Fruit fly (Drosophila melanogaster) whole organism, pupa: Measurements from ENCODE around the gene Ras85D.

Source experiments
- CG10348 ChIP-seq: fragments of 200-800 bp; sonication (Bioruptor generic); IDR thresholded peaks from 2 replicates; pipeline ENCODE4 v1.3.6; 2022; ENCODE audit warnings: missing biosample characterization, missing genetic modification characterization
- CG12605 ChIP-seq: fragments of 200-800 bp; sonication (Bioruptor generic); IDR thresholded peaks from 2 replicates; pipeline ENCODE4 v1.3.6; 2022; ENCODE audit warnings: missing biosample characterization, missing genetic modification characterization
- CG13204 ChIP-seq: fragments of 200-800 bp; sonication (Bioruptor generic); optimal IDR thresholded peaks from 2 replicates; lab custom pipeline; 2018; ENCODE audit warnings: missing biosample characterization, mild to moderate bottlenecking, missing genetic modification characterization, moderate library complexity
- CG14655 ChIP-seq: fragments of 200-800 bp; sonication (Bioruptor generic); optimal IDR thresholded peaks from 3 replicates; lab custom pipeline; 2017; ENCODE audit warnings: mild to moderate bottlenecking, missing biosample characterization, missing genetic modification reagents, missing genetic modification characterization
- CG15710 ChIP-seq: fragments of 200-800 bp; sonication (Bioruptor generic); optimal IDR thresholded peaks from 2 replicates; lab custom pipeline; 2018; ENCODE audit warnings: missing biosample characterization, mild to moderate bottlenecking, missing genetic modification characterization, moderate library complexity
- CG17806 ChIP-seq: fragments of 200-800 bp; sonication (Bioruptor generic); optimal IDR thresholded peaks from 2 replicates; lab custom pipeline; 2018; ENCODE audit warnings: missing biosample characterization, mild to moderate bottlenecking, missing genetic modification characterization, moderate library complexity
- CG32121 ChIP-seq: fragments of 200-800 bp; sonication (Bioruptor generic); IDR thresholded peaks from 2 replicates; pipeline ENCODE4 v1.3.6; 2022; ENCODE audit warnings: missing biosample characterization, missing genetic modification characterization
- CG34367 ChIP-seq: fragments of 200-800 bp; sonication (Bioruptor generic); optimal IDR thresholded peaks from 2 replicates; lab custom pipeline; 2018; ENCODE audit warnings: missing biosample characterization, mild to moderate bottlenecking, missing genetic modification characterization
- CG4496 ChIP-seq: fragments of 200-800 bp; sonication (Bioruptor generic); IDR thresholded peaks from 3 replicates; pipeline ENCODE4 v1.3.6; 2022; ENCODE audit warnings: missing biosample characterization, missing genetic modification characterization
- CG8159 ChIP-seq: fragments of 200-800 bp; sonication (Bioruptor generic); optimal IDR thresholded peaks from 3 replicates; lab custom pipeline; 2018; ENCODE audit warnings: missing biosample characterization, mild to moderate bottlenecking, missing genetic modification characterization, moderate library complexity
- CG8301 ChIP-seq: fragments of 200-800 bp; sonication (Bioruptor generic); optimal IDR thresholded peaks from 2 replicates; lab custom pipeline; 2018; ENCODE audit warnings: missing biosample characterization, mild to moderate bottlenecking, missing genetic modification characterization
- CG9948 ChIP-seq: fragments of 200-800 bp; sonication (Bioruptor generic); optimal IDR thresholded peaks from 2 replicates; lab custom pipeline; 2018; ENCODE audit warnings: missing biosample characterization, mild to moderate bottlenecking, missing genetic modification characterization, moderate library complexity
- D1 ChIP-seq: fragments of 200-800 bp; sonication (Bioruptor generic); optimal IDR thresholded peaks from 2 replicates; lab custom pipeline; 2018; ENCODE audit warnings: missing biosample characterization, mild to moderate bottlenecking, missing genetic modification characterization, moderate library complexity
- EcR ChIP-seq: fragments of 200-800 bp; sonication (Bioruptor generic); optimal IDR thresholded peaks from 3 replicates; lab custom pipeline; 2019; ENCODE audit warnings: missing biosample characterization, missing genetic modification characterization, mild to moderate bottlenecking, moderate library complexity, missing genetic modification reagents
- Ets98B ChIP-seq: fragments of 200-800 bp; sonication (Bioruptor generic); IDR thresholded peaks from 2 replicates; pipeline ENCODE4 v1.3.6; 2022; ENCODE audit warnings: missing biosample characterization, missing genetic modification characterization
- Pif1A ChIP-seq: fragments of 200-800 bp; sonication (Bioruptor generic); optimal IDR thresholded peaks from 3 replicates; lab custom pipeline; 2016; ENCODE audit warnings: missing biosample characterization, missing genetic modification characterization
- Pif1B ChIP-seq: fragments of 200-800 bp; sonication (Bioruptor generic); optimal IDR thresholded peaks from 3 replicates; lab custom pipeline; 2016; ENCODE audit warnings: missing biosample characterization, missing genetic modification characterization
- Snoo ChIP-seq: fragments of 200-800 bp; sonication (Bioruptor generic); optimal IDR thresholded peaks from 3 replicates; lab custom pipeline; 2017; ENCODE audit warnings: missing biosample characterization, mild to moderate bottlenecking, missing genetic modification characterization, inconsistent platforms
- fd96Ca ChIP-seq: fragments of 200-800 bp; sonication (Bioruptor generic); IDR thresholded peaks from 3 replicates; pipeline ENCODE4 v1.3.6; 2022; ENCODE audit warnings: missing biosample characterization, missing genetic modification characterization
- gl ChIP-seq: fragments of 200-800 bp; sonication (Bioruptor generic); optimal IDR thresholded peaks from 2 replicates; lab custom pipeline; 2018; ENCODE audit warnings: missing biosample characterization, mild to moderate bottlenecking, missing genetic modification characterization
- rn ChIP-seq: fragments of 200-800 bp; sonication (Bioruptor generic); IDR thresholded peaks from 2 replicates; pipeline ENCODE4 v1.3.6; 2022; ENCODE audit warnings: missing biosample characterization, missing genetic modification characterization

Gene Ras85D

dm6 chr3R:9543495-9544180, 30.8 kb upstream of the Ras85D start:
- TF ChIP-seq Ets98B (no peak), gl (tag; lab: Kevin White, UChicago) (no peak), CG10348 (no peak), D1 (tag; lab: Kevin White, UChicago) (no peak), EcR (GFP tag; lab: Kevin White, UChicago) (no peak), Snoo (no peak), CG14655 (GFP tag; lab: Kevin White, UChicago) (no peak), CG32121 (GFP tag; lab: Robert Waterston, UW) (no peak), CG15710 (tag; lab: Kevin White, UChicago) (no peak)
- TF ChIP-seq, all 21 proteins: peak for 0

- TF ChIP-seq EcR (GFP tag; lab: Kevin White, UChicago) (peak; percentile 69), CG4496 (GFP tag; lab: Robert Waterston, UW) (peak; percentile 27; the same call in 2 of the 3 replicates), Ets98B (peak; percentile 7; the same call in 1 of the 2 replicates), gl (tag; lab: Kevin White, UChicago) (no peak), CG12605 (peak; percentile 53)
Observed at dm6 chr3R:9534595-9535217, 21.8 kb upstream of the Ras85D start.

DNA sequence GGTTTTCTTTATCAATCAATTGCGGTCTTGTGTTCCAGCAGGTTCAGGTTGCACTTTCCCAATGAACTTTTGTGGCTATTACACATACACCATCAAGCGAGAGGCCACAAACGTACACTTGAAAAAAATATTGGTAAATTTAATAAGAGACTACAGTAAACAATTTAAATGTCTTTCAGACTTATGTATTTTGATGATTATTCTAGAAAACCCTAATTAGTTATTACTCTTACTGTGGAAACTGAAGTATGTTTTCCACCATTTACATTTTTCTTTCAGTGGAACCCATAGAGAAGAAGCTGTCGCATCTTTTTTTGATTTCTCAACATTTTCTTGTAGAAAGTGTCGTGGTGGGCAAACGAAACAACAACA, 21.2 kb upstream of the Ras85D start:
- peak; percentile 45 for TF ChIP-seq gl (tag; lab: Kevin White, UChicago)
- TF ChIP-seq EcR (GFP tag; lab: Kevin White, UChicago): no peak
- peak; percentile 90 for TF ChIP-seq CG8159 (tag; lab: Kevin White, UChicago)
- TF ChIP-seq Pif1A (GFP tag; lab: Kevin White, UChicago): peak; percentile 87
- TF ChIP-seq Pif1B: peak; percentile 75
- peak; percentile 85 for TF ChIP-seq CG15710 (tag; lab: Kevin White, UChicago)
- TF ChIP-seq CG14655 (GFP tag; lab: Kevin White, UChicago): peak; percentile 93
- peak; percentile 91 for TF ChIP-seq CG32121 (GFP tag; lab: Robert Waterston, UW)
- TF ChIP-seq CG34367 (tag; lab: Kevin White, UChicago): peak; percentile 86
- TF ChIP-seq Snoo: peak; percentile 79
- TF ChIP-seq CG13204 (GFP tag; lab: Kevin White, UChicago): peak; percentile 22
- peak; percentile 51; the same call in 1 of the 3 replicates for TF ChIP-seq fd96Ca (GFP tag; lab: Robert Waterston, UW)
- TF ChIP-seq CG9948 (tag; lab: Kevin White, UChicago): peak; percentile 91
- TF ChIP-seq CG10348: peak; percentile 44; the same call in 1 of the 2 replicates
- TF ChIP-seq D1 (tag; lab: Kevin White, UChicago): peak; percentile 85
- peak; percentile 83 for TF ChIP-seq CG12605
- peak; percentile 93 for TF ChIP-seq Ets98B
- TF ChIP-seq rn (GFP tag; lab: Robert Waterston, UW): peak; percentile 82
- peak; percentile 94 for TF ChIP-seq CG8301 (tag; lab: Kevin White, UChicago)
- TF ChIP-seq CG17806: peak; percentile 90
- peak; percentile 96 for TF ChIP-seq CG4496 (GFP tag; lab: Robert Waterston, UW)

DNA sequence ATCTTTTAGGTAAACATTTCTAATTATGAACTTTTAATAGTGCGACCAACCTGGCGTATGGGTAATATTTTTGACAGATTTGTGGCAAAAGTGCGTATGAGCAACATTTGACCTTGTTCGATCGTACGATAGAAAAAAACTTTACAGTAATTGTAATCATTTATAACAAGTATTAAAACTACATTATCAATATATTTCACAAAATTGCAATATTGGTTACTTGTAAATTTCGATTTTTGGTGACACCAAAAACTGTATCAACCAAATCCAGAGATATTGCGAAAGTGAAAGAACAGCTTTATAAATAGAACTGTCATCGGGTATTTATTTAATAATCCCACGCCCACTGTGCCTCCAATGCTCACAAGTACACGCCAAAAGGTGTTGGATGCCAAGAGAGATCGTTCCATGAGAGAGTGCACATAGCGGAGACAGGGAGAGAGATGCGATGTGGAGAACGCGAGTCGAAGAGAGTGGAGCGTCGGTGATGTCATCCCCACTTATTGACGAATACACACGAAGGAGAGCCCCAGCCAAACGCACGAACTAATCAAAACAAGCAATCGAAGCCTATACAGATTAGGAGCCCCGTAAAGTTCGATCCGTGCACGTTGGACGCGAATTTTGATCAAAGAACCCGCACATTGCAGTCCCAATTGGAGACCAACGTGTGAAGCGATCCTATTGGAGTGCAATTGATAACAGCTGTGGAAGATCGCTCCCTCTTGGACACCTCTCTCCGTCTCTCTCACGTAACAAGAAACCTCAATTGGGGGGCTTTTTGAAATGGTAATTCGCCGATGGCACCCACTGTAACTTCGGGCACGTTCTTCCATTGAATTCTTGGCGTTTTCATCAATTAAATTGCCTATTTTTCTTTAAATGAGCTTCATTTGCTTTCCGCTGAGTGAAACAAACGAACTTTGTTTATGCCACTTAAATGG, 20.6 kb upstream of the Ras85D start:
- TF ChIP-seq CG8159 (tag; lab: Kevin White, UChicago) (peak; percentile 97), gl (tag; lab: Kevin White, UChicago) (peak; percentile 85), rn (GFP tag; lab: Robert Waterston, UW) (peak; percentile 66), CG13204 (GFP tag; lab: Kevin White, UChicago) (peak; percentile 89), Pif1A (GFP tag; lab: Kevin White, UChicago) (peak; percentile 98), CG17806 (peak; percentile 91), CG34367 (tag; lab: Kevin White, UChicago) (peak; percentile 92), Snoo (peak; percentile 98), CG8301 (tag; lab: Kevin White, UChicago) (peak; percentile 98), Ets98B (peak; percentile 77; the same call in 1 of the 2 replicates), EcR (GFP tag; lab: Kevin White, UChicago) (peak; percentile 48), fd96Ca (GFP tag; lab: Robert Waterston, UW) (peak; percentile 93), Pif1B (peak; percentile 97), CG9948 (tag; lab: Kevin White, UChicago) (peak; percentile 96), CG14655 (GFP tag; lab: Kevin White, UChicago) (peak; percentile 99), CG32121 (GFP tag; lab: Robert Waterston, UW) (peak; percentile 91), CG4496 (GFP tag; lab: Robert Waterston, UW) (peak; percentile 90; the same call in 2 of the 3 replicates), CG12605 (peak; percentile 44; the same call in 1 of the 2 replicates), CG10348 (peak; percentile 75), CG15710 (tag; lab: Kevin White, UChicago) (peak; percentile 94), D1 (tag; lab: Kevin White, UChicago) (peak; percentile 95)
